Fruit fly (Drosophila melanogaster): ENCODE data around the gene GlcAT-S.
A peak's percentile ranks its signal among the peaks of the same experiment; 100 is the strongest.

GlcAT-S gene

dm6 chr2L:9594625-9595300, 21.5 kb upstream of the GlcAT-S start (continued):
- TF ChIP-seq az2 (GFP tag; optimal IDR thresholded peaks at IDR 0.05) = peak; percentile 50
- TF ChIP-seq pb (GFP tag; optimal IDR thresholded peaks at IDR 0.05) = no peak
- no peak for TF ChIP-seq pum (GFP tag; optimal IDR thresholded peaks at IDR 0.05)
- peak; percentile 11 for TF ChIP-seq CG1603 (tag; optimal IDR thresholded peaks at IDR 0.05)
- no peak for TF ChIP-seq bbx (GFP tag; IDR thresholded peaks at IDR 0.05; ENCODE audit: partially characterized antibody)
- TF ChIP-seq corto (GFP tag; optimal IDR thresholded peaks at IDR 0.05) = no peak
- no peak for TF ChIP-seq luna (GFP tag; optimal IDR thresholded peaks at IDR 0.05)
- no peak for TF ChIP-seq CG9215 (GFP tag; IDR thresholded peaks at IDR 0.05)
- TF ChIP-seq CG16779 (GFP tag; IDR thresholded peaks at IDR 0.05) = no peak

- TF ChIP-seq CG1602 (GFP tag; optimal IDR thresholded peaks at IDR 0.05) (peak; percentile 48), CG7839 (tag; optimal IDR thresholded peaks at IDR 0.05) (peak; percentile 67), caup (GFP tag; optimal IDR thresholded peaks at IDR 0.05; ENCODE audit: severe bottlenecking) (no peak), E2f2 (GFP tag; IDR thresholded peaks at IDR 0.05) (peak; percentile 49; the same call in 1 of the 2 replicates), Gsc (GFP tag; IDR thresholded peaks at IDR 0.05) (peak; percentile 56), CG9876 (GFP tag; optimal IDR thresholded peaks at IDR 0.05) (no peak), CkIIα-i1 (GFP tag; IDR thresholded peaks at IDR 0.05) (no peak), amos (GFP tag; IDR thresholded peaks at IDR 0.05; ENCODE audit: partially characterized antibody) (no peak), Elba2 (GFP tag; optimal IDR thresholded peaks at IDR 0.05) (no peak), oc (tag; optimal IDR thresholded peaks at IDR 0.05) (peak; percentile 12), tio (GFP tag; optimal IDR thresholded peaks at IDR 0.05) (peak; percentile 0), CG1792 (GFP tag; optimal IDR thresholded peaks at IDR 0.05) (no peak), CG8281 (tag; optimal IDR thresholded peaks at IDR 0.05) (no peak), CG14710 (tag; optimal IDR thresholded peaks at IDR 0.05) (peak; percentile 78), Xrp1 (GFP tag; IDR thresholded peaks at IDR 0.05) (peak; percentile 94), Sry-β (GFP tag; optimal IDR thresholded peaks at IDR 0.05) (no peak), Oaz (GFP tag; IDR thresholded peaks at IDR 0.05) (no peak), B-H2 (GFP tag; optimal IDR thresholded peaks at IDR 0.05) (no peak), seq (GFP tag; IDR thresholded peaks at IDR 0.05) (peak; percentile 45; the same call in 1 of the 2 replicates), cg (GFP tag; optimal IDR thresholded peaks at IDR 0.05) (no peak), sr (GFP tag; IDR thresholded peaks at IDR 0.05) (0 out of 3 replicates have a peak, but pooled peaks have one; percentile 18), CG17361 (GFP tag; IDR thresholded peaks at IDR 0.05) (peak; percentile 63; the same call in 2 of the 3 replicates), bsh (GFP tag; optimal IDR thresholded peaks at IDR 0.05) (peak in 1 of 2 experiments; percentile 76), CG13624 (GFP tag; optimal IDR thresholded peaks at IDR 0.05) (no peak), unpg (GFP tag; optimal IDR thresholded peaks at IDR 0.05) (peak; percentile 66), ems (GFP tag; optimal IDR thresholded peaks at IDR 0.05) (peak; percentile 2), gfzf (GFP tag; optimal IDR thresholded peaks at IDR 0.05) (no peak), Eip74EF (GFP tag; optimal IDR thresholded peaks at IDR 0.05) (peak in 1 of 2 experiments; percentile 5), nom (GFP tag; optimal IDR thresholded peaks at IDR 0.05) (no peak), MBD-R2 (GFP tag; IDR thresholded peaks at IDR 0.05) (no peak), CG3163 (GFP tag; optimal IDR thresholded peaks at IDR 0.05) (no peak), CG8944 (GFP tag; optimal IDR thresholded peaks at IDR 0.05) (no peak), so (GFP tag; IDR thresholded peaks at IDR 0.05) (peak; percentile 61; the same call in 1 of the 3 replicates), CG17385 (GFP tag; optimal IDR thresholded peaks at IDR 0.05) (peak; percentile 36), Adf1 (GFP tag; IDR thresholded peaks at IDR 0.05) (no peak), lov (optimal IDR thresholded peaks at IDR 0.05) (no peak), lov (GFP tag; IDR thresholded peaks at IDR 0.05) (peak; percentile 93; the same call in 2 of the 3 replicates), CG16815 (GFP tag; optimal IDR thresholded peaks at IDR 0.05) (peak; percentile 75), NfI (GFP tag; optimal IDR thresholded peaks at IDR 0.05) (no peak), exex (tag; optimal IDR thresholded peaks at IDR 0.05) (no peak)
Observed at dm6 chr2L:9598390-9598789, 17.9 kb upstream of the GlcAT-S start.

Data from whole organism, embryonic.